Fruit fly (Drosophila melanogaster) whole organism, embryonic: ENCODE results near the gene Trl.
A peak's percentile ranks its signal among the peaks of the same experiment; 100 is the strongest.

Experiments used
- B-H1 ChIP-seq: fragments of 200-800 bp; sonication (Bioruptor generic); IDR thresholded peaks from 3 replicates; pipeline ENCODE4 v1.3.6; 2022; ENCODE audit warnings: missing biosample characterization, missing genetic modification characterization
- CG10366 ChIP-seq: fragments of 200-800 bp; sonication (Bioruptor generic); IDR thresholded peaks from 2 replicates; pipeline ENCODE4 v1.3.6; 2022; ENCODE audit warnings: missing biosample characterization, missing genetic modification characterization
- CG10565 ChIP-seq: fragments of 200-800 bp; sonication (Bioruptor generic); optimal IDR thresholded peaks from 3 replicates; lab custom pipeline; 2016; ENCODE audit warnings: missing biosample characterization, mild to moderate bottlenecking, missing genetic modification characterization
- CG10959 ChIP-seq: fragments of 200-800 bp; sonication (Bioruptor generic); IDR thresholded peaks from 2 replicates; pipeline ENCODE4 v1.3.6; 2022; ENCODE audit warnings: missing biosample characterization, missing genetic modification characterization
- CG11696 ChIP-seq: fragments of 200-800 bp; sonication (Bioruptor generic); IDR thresholded peaks from 2 replicates; pipeline ENCODE4 v1.3.6; 2022; ENCODE audit warnings: missing biosample characterization, missing genetic modification characterization
- CG11723 ChIP-seq: fragments of 200-800 bp; sonication (Bioruptor generic); optimal IDR thresholded peaks from 2 replicates; lab custom pipeline; 2017; ENCODE audit warnings: missing biosample characterization, mild to moderate bottlenecking, missing genetic modification characterization
- CG14667 ChIP-seq: fragments of 200-800 bp; sonication (Bioruptor generic); IDR thresholded peaks from 2 replicates; pipeline ENCODE4 v1.3.6; 2022; ENCODE audit warnings: missing biosample characterization, missing genetic modification characterization
- CG16813 ChIP-seq: fragments of 200-800 bp; sonication (Bioruptor generic); IDR thresholded peaks from 3 replicates; pipeline ENCODE4 v1.3.6; 2022; ENCODE audit warnings: missing biosample characterization, missing genetic modification characterization; ENCODE audit not compliant: partially characterized antibody
- CG16815 ChIP-seq: fragments of 200-800 bp; sonication (Bioruptor generic); optimal IDR thresholded peaks from 3 replicates; lab custom pipeline; 2017; ENCODE audit warnings: missing biosample characterization, mild to moderate bottlenecking, missing genetic modification characterization
- CG1792 ChIP-seq: fragments of 200-800 bp; sonication (Bioruptor generic); optimal IDR thresholded peaks from 2 replicates; lab custom pipeline; 2016; ENCODE audit warnings: missing biosample characterization, missing genetic modification characterization
- CG18476 ChIP-seq: fragments of 200-800 bp; sonication (Bioruptor generic); optimal IDR thresholded peaks from 2 replicates; lab custom pipeline; 2016; ENCODE audit warnings: missing biosample characterization, mild to moderate bottlenecking, missing genetic modification characterization
- CG30403 ChIP-seq: fragments of 200-800 bp; sonication (Bioruptor generic); optimal IDR thresholded peaks from 3 replicates; lab custom pipeline; 2016; ENCODE audit warnings: missing biosample characterization, missing genetic modification characterization
- CG31224 ChIP-seq: fragments of 200-800 bp; sonication (Bioruptor generic); IDR thresholded peaks from 2 replicates; pipeline ENCODE4 v1.3.6; 2022; ENCODE audit warnings: missing biosample characterization, missing genetic modification characterization
- CG32767 ChIP-seq: fragments of 200-800 bp; sonication (Bioruptor generic); IDR thresholded peaks from 2 replicates; pipeline ENCODE4 v1.3.6; 2022; ENCODE audit warnings: missing biosample characterization, missing genetic modification characterization
- CG4707 ChIP-seq: fragments of 200-800 bp; sonication (Bioruptor generic); optimal IDR thresholded peaks from 2 replicates; lab custom pipeline; 2018; ENCODE audit warnings: missing biosample characterization, mild to moderate bottlenecking, missing genetic modification characterization, moderate library complexity
- CG5180 ChIP-seq: fragments of 200-800 bp; sonication (Bioruptor generic); optimal IDR thresholded peaks from 3 replicates; lab custom pipeline; 2017; ENCODE audit warnings: missing biosample characterization, missing genetic modification characterization, mild to moderate bottlenecking, moderate library complexity, missing genetic modification reagents
- CG9817 ChIP-seq: fragments of 200-800 bp; sonication (Bioruptor generic); optimal IDR thresholded peaks from 2 replicates; lab custom pipeline; 2018; ENCODE audit warnings: missing biosample characterization, mild to moderate bottlenecking, missing genetic modification characterization, moderate library complexity
- CG9876 ChIP-seq: fragments of 200-800 bp; sonication (Bioruptor generic); optimal IDR thresholded peaks from 2 replicates; lab custom pipeline; 2016; ENCODE audit warnings: missing biosample characterization, missing genetic modification characterization
- CG9932 ChIP-seq: fragments of 200-800 bp; sonication (Bioruptor generic); IDR thresholded peaks from 2 replicates; pipeline ENCODE4 v1.3.6; 2022; ENCODE audit warnings: missing biosample characterization, missing genetic modification characterization
- E2f1 ChIP-seq: fragments of 200-800 bp; sonication (Bioruptor generic); IDR thresholded peaks from 2 replicates; pipeline ENCODE4 v1.3.6; 2022; ENCODE audit warnings: missing biosample characterization, missing genetic modification characterization
- Fer1 ChIP-seq: fragments of 200-800 bp; sonication (Bioruptor generic); optimal IDR thresholded peaks from 2 replicates; lab custom pipeline; 2017; ENCODE audit warnings: missing biosample characterization, mild to moderate bottlenecking, missing genetic modification characterization
- HHEX ChIP-seq: fragments of 200-800 bp; sonication (Bioruptor generic); optimal IDR thresholded peaks from 3 replicates; lab custom pipeline; 2017; ENCODE audit warnings: missing biosample characterization, mild to moderate bottlenecking, missing genetic modification characterization, missing genetic modification reagents
- Lhr ChIP-seq: fragments of 200-800 bp; sonication (Bioruptor generic); optimal IDR thresholded peaks from 3 replicates; lab custom pipeline; 2017; ENCODE audit warnings: mild to moderate bottlenecking, missing biosample characterization, missing genetic modification reagents, missing genetic modification characterization
- MBD-R2 ChIP-seq: fragments of 200-800 bp; sonication (Bioruptor generic); IDR thresholded peaks from 2 replicates; pipeline ENCODE4 v1.3.6; 2022; ENCODE audit warnings: missing biosample characterization, missing genetic modification characterization
- NK7.1 ChIP-seq: fragments of 200-800 bp; sonication (Bioruptor generic); optimal IDR thresholded peaks from 3 replicates; lab custom pipeline; 2016; ENCODE audit warnings: missing biosample characterization, missing genetic modification characterization
- Rx ChIP-seq: fragments of 200-800 bp; sonication (Bioruptor generic); IDR thresholded peaks from 2 replicates; pipeline ENCODE4 v1.3.6; 2022; ENCODE audit warnings: missing biosample characterization, missing genetic modification characterization
- Side ChIP-seq: fragments of 200-800 bp; sonication (Bioruptor generic); optimal IDR thresholded peaks from 2 replicates; lab custom pipeline; 2016; ENCODE audit warnings: missing biosample characterization, missing genetic modification characterization
- Tbp ChIP-seq: fragments of >200 bp; optimal IDR thresholded peaks from 2 replicates; lab custom pipeline; 2018; ENCODE audit warnings: missing biosample characterization, missing genetic modification characterization
- Xrp1 ChIP-seq: fragments of 200-800 bp; sonication (Bioruptor generic); IDR thresholded peaks from 2 replicates; pipeline ENCODE4 v1.3.6; 2022; ENCODE audit warnings: missing biosample characterization, missing genetic modification characterization
- ac ChIP-seq: fragments of 200-800 bp; sonication (Bioruptor generic); optimal IDR thresholded peaks from 3 replicates; lab custom pipeline; 2017; ENCODE audit warnings: missing biosample characterization, mild to moderate bottlenecking, missing genetic modification characterization
- ara ChIP-seq: fragments of 200-800 bp; sonication (Bioruptor generic); IDR thresholded peaks from 2 replicates; pipeline ENCODE4 v1.3.6; 2022; ENCODE audit warnings: missing biosample characterization, missing genetic modification characterization
- bab2 ChIP-seq: fragments of 200-800 bp; sonication (Bioruptor generic); optimal IDR thresholded peaks from 2 replicates; lab custom pipeline; 2016; ENCODE audit warnings: missing biosample characterization, missing genetic modification characterization
- dan ChIP-seq: fragments of 200-800 bp; sonication (Bioruptor generic); IDR thresholded peaks from 2 replicates; pipeline ENCODE4 v1.3.6; 2022; ENCODE audit warnings: missing biosample characterization, missing genetic modification characterization
- dysf ChIP-seq: fragments of 200-800 bp; sonication (Bioruptor generic); IDR thresholded peaks from 3 replicates; pipeline ENCODE4 v1.3.6; 2022; ENCODE audit warnings: missing biosample characterization, missing genetic modification characterization
- ewg ChIP-seq: fragments of 200-800 bp; sonication (Bioruptor generic); optimal IDR thresholded peaks from 3 replicates; lab custom pipeline; 2017; ENCODE audit warnings: mild to moderate bottlenecking, missing biosample characterization, missing genetic modification reagents, missing genetic modification characterization
- exex ChIP-seq: fragments of 200-800 bp; sonication (Bioruptor generic); optimal IDR thresholded peaks from 4 replicates; lab custom pipeline; 2018; ENCODE audit warnings: missing biosample characterization, mild to moderate bottlenecking, missing genetic modification characterization, moderate library complexity
- gce ChIP-seq: fragments of 200-800 bp; sonication (Bioruptor generic); IDR thresholded peaks from 3 replicates; pipeline ENCODE4 v1.3.6; 2022; ENCODE audit warnings: missing biosample characterization, missing genetic modification characterization
- hkb ChIP-seq, 2 experiments: fragments of 200-800 bp in 1 of 2; fragments of >200 bp in 1 of 2; sonication (Bioruptor generic) in 1 of 2; IDR thresholded peaks in 1 of 2; optimal IDR thresholded peaks in 1 of 2; 2 replicates each; pipeline versions ENCODE4 v1.3.6 to Lab custom; 2017 to 2022; ENCODE audit warnings: missing biosample characterization in 1 of 2, missing genetic modification characterization in 1 of 2
- hth ChIP-seq: fragments of >200 bp; optimal IDR thresholded peaks from 2 replicates; lab custom pipeline; 2017; ENCODE audit warnings: inconsistent platforms
- jing ChIP-seq: fragments of 200-800 bp; sonication (Bioruptor generic); optimal IDR thresholded peaks from 2 replicates; lab custom pipeline; 2018; ENCODE audit warnings: missing biosample characterization, mild to moderate bottlenecking, missing genetic modification characterization
- lilli ChIP-seq: fragments of 200-800 bp; sonication (Bioruptor generic); optimal IDR thresholded peaks from 3 replicates; lab custom pipeline; 2016; ENCODE audit warnings: missing biosample characterization, missing genetic modification characterization
- odd ChIP-seq: fragments of 200-800 bp; sonication (Bioruptor generic); optimal IDR thresholded peaks from 2 replicates; lab custom pipeline; 2017; ENCODE audit warnings: missing biosample characterization, mild to moderate bottlenecking, missing genetic modification characterization
- psq ChIP-seq: fragments of 200-800 bp; sonication (Bioruptor generic); optimal IDR thresholded peaks from 2 replicates; lab custom pipeline; 2017; ENCODE audit warnings: missing biosample characterization, missing genetic modification characterization
- pzg ChIP-seq: fragments of 200-800 bp; sonication (Bioruptor generic); optimal IDR thresholded peaks from 3 replicates; lab custom pipeline; 2018; ENCODE audit warnings: missing biosample characterization, mild to moderate bottlenecking, missing genetic modification characterization, moderate library complexity
- salm ChIP-seq: fragments of 200-800 bp; sonication (Bioruptor generic); optimal IDR thresholded peaks from 2 replicates; lab custom pipeline; 2018; ENCODE audit warnings: missing biosample characterization, mild to moderate bottlenecking, missing genetic modification characterization
- shn ChIP-seq: fragments of 200-800 bp; sonication (Bioruptor generic); optimal IDR thresholded peaks from 3 replicates; lab custom pipeline; 2016; ENCODE audit warnings: missing biosample characterization, missing genetic modification characterization
- slou ChIP-seq: fragments of 200-800 bp; sonication (Bioruptor generic); optimal IDR thresholded peaks from 3 replicates; lab custom pipeline; 2016; ENCODE audit warnings: missing biosample characterization, missing genetic modification characterization
- sob ChIP-seq: fragments of 200-800 bp; sonication (Bioruptor generic); IDR thresholded peaks from 2 replicates; pipeline ENCODE4 v1.3.6; 2022; ENCODE audit warnings: missing biosample characterization, missing genetic modification characterization
- sug ChIP-seq: fragments of 200-800 bp; optimal IDR thresholded peaks from 2 replicates; lab custom pipeline; 2019; ENCODE audit warnings: missing biosample characterization, mild to moderate bottlenecking, missing genetic modification characterization, moderate library complexity
- tgo ChIP-seq: fragments of 200-800 bp; sonication (Bioruptor generic); IDR thresholded peaks from 3 replicates; pipeline ENCODE4 v1.3.6; 2022; ENCODE audit warnings: missing biosample characterization, missing genetic modification characterization
- unpg ChIP-seq: fragments of 200-800 bp; sonication (Bioruptor generic); optimal IDR thresholded peaks from 3 replicates; lab custom pipeline; 2018; ENCODE audit warnings: missing biosample characterization, mild to moderate bottlenecking, missing genetic modification characterization, moderate library complexity

The Trl gene

DNA sequence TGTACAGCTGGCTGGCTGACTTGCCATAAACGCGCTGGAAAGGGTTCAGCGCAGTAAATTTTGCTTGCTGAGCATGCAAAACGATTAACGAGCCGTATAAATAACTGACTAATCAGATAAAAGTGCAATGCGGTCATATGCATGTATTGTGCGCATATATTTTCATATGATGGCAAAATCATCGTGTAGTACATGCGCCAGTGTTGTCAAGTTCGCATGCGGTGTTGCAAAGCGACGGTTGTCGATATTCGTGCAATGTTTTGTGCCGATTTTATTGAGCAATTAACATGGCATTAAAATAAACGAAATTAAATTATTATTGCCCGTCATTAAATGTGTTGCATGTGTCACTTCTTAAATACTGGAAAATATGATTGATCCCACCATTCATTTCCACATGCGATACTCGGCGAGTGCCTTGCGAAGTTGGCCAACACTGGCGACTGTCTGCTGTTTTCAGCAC, 29.3 kb upstream of the Trl start (continued):
- TF ChIP-seq Tbp (GFP tag; lab: Kevin White, UChicago), result peak; percentile 39
- TF ChIP-seq salm (tag; lab: Kevin White, UChicago), result no peak
- peak; percentile 74 for TF ChIP-seq CG32767 (GFP tag; lab: Robert Waterston, UW)
- TF ChIP-seq shn, result peak; percentile 84
- peak; percentile 83 for TF ChIP-seq CG30403 (GFP tag; lab: Kevin White, UChicago)
- TF ChIP-seq ac (GFP tag; lab: Kevin White, UChicago), result no peak
- TF ChIP-seq NK7.1, result peak; percentile 72
- peak; percentile 77 for TF ChIP-seq HHEX
- peak; percentile 65 for TF ChIP-seq pzg
- peak; percentile 63 for TF ChIP-seq CG11723 (GFP tag; lab: Kevin White, UChicago)
- TF ChIP-seq CG16813 (GFP tag; lab: Robert Waterston, UW), result peak; percentile 82
- peak; percentile 80 for TF ChIP-seq CG9817
- TF ChIP-seq CG18476 (GFP tag; lab: Kevin White, UChicago), result peak; percentile 81
- peak; percentile 65 for TF ChIP-seq CG9876 (GFP tag; lab: Kevin White, UChicago)
- TF ChIP-seq CG16815 (GFP tag; lab: Kevin White, UChicago), result peak; percentile 57
- peak; percentile 90 for TF ChIP-seq CG9932
- TF ChIP-seq dysf, result peak; percentile 77
- TF ChIP-seq sob (GFP tag; lab: Robert Waterston, UW), result peak; percentile 91
- TF ChIP-seq B-H1 (GFP tag; lab: Robert Waterston, UW), result peak; percentile 46
- TF ChIP-seq Lhr (GFP tag; lab: Kevin White, UChicago), result no peak
- peak; percentile 91 for TF ChIP-seq lilli (GFP tag; lab: Kevin White, UChicago)
- TF ChIP-seq CG5180, result peak; percentile 48
- peak; percentile 77 for TF ChIP-seq MBD-R2 (GFP tag; lab: Robert Waterston, UW)
- TF ChIP-seq E2f1 (GFP tag; lab: Robert Waterston, UW), result peak; percentile 75
- peak; percentile 64 for TF ChIP-seq slou (GFP tag; lab: Kevin White, UChicago)
- peak; percentile 69; the same call in 1 of the 2 replicates for TF ChIP-seq ara
- peak; percentile 74 for TF ChIP-seq ewg (GFP tag; lab: Kevin White, UChicago)
- TF ChIP-seq tgo (GFP tag; lab: Robert Waterston, UW), result peak; percentile 78
- TF ChIP-seq CG10959 (GFP tag; lab: Robert Waterston, UW), result peak; percentile 57; the same call in 1 of the 2 replicates
- TF ChIP-seq CG10565 (GFP tag; lab: Kevin White, UChicago), result peak; percentile 4
- peak; percentile 58 for TF ChIP-seq psq (GFP tag; lab: Kevin White, UChicago)
- TF ChIP-seq CG14667 (GFP tag; lab: Robert Waterston, UW), result peak; percentile 47
- peak; percentile 73 for TF ChIP-seq unpg (GFP tag; lab: Kevin White, UChicago)
- TF ChIP-seq Rx (GFP tag; lab: Robert Waterston, UW), result peak; percentile 80
- 0 out of 2 replicates have a peak, but pooled peaks have one; percentile 14 for TF ChIP-seq CG11696 (GFP tag; lab: Robert Waterston, UW)
- peak; percentile 87 for TF ChIP-seq Side (GFP tag; lab: Kevin White, UChicago)
- no peak for TF ChIP-seq exex (tag; lab: Kevin White, UChicago)
- TF ChIP-seq Xrp1 (GFP tag; lab: Robert Waterston, UW), result peak; percentile 84
- TF ChIP-seq CG1792 (GFP tag; lab: Kevin White, UChicago), result peak; percentile 84
- TF ChIP-seq CG4707 (GFP tag; lab: Kevin White, UChicago), result no peak
- no peak for TF ChIP-seq sug (tag; lab: Kevin White, UChicago)
- TF ChIP-seq CG31224 (GFP tag; lab: Robert Waterston, UW), result peak; percentile 64
- TF ChIP-seq dan (GFP tag; lab: Robert Waterston, UW), result no peak
- TF ChIP-seq Fer1 (GFP tag; lab: Kevin White, UChicago), result peak; percentile 77
- TF ChIP-seq bab2 (GFP tag; lab: Kevin White, UChicago), result peak; percentile 79
- TF ChIP-seq hth (lab: Kevin White, UChicago), result no peak
- no peak for TF ChIP-seq odd (GFP tag; lab: Kevin White, UChicago)
- TF ChIP-seq gce, result 0 out of 3 replicates have a peak, but pooled peaks have one; percentile 10
- no peak for TF ChIP-seq jing (GFP tag; lab: Kevin White, UChicago)
- TF ChIP-seq CG10366 (GFP tag; lab: Robert Waterston, UW), result peak; percentile 66
- TF ChIP-seq hkb (optimal IDR thresholded peaks at IDR 0.05; lab: Kevin White, UChicago), result peak; percentile 47
- peak; percentile 69 for TF ChIP-seq hkb (GFP tag; IDR thresholded peaks at IDR 0.05; lab: Robert Waterston, UW)
